Worm (Caenorhabditis elegans) whole organism, L2 larva: ENCODE results near the gene srw-145.

Experiments used
- nhr-10 ChIP-seq: sonication (generic microtip); optimal IDR thresholded peaks from 2 replicates; lab custom pipeline; 2017; ENCODE audit warnings: missing biosample characterization, missing genetic modification characterization
- unc-39 ChIP-seq: fragments of 150-350 bp; optimal IDR thresholded peaks from 2 replicates; lab custom pipeline; 2014; ENCODE audit warnings: missing biosample characterization, missing genetic modification characterization

DNA sequence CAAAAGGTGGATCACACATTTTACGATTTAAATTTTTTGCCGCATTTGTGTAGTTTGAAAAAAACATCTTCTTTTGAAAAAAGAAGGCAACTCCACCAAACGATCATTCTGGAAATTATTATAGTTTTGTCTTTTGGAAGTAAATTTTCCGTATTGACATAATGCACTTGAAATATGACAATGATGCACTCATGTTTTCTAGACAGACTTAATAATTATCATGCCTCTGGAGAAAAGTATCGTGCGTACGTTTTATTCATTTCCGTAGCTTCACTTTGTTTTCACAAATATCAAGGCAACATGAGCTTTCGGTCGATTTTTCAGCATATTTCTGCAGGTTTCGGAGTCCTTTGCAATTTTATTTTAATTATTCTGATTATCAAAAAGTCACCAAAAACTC, 18.6 kb upstream of the srw-145 start, which contains the start of gene str-250:
- TF ChIP-seq nhr-10 (tag; lab: Kevin White, UChicago), result no peak
- TF ChIP-seq unc-39 (tag; lab: Kevin White, UChicago), result no peak
